Fruit fly (Drosophila melanogaster) whole organism, embryonic: Measurements from ENCODE around the gene Bmcp.

ENCODE experiments used
- CG4707 ChIP-seq: fragments of 200-800 bp; sonication (Bioruptor generic); optimal IDR thresholded peaks from 2 replicates; lab custom pipeline; 2018; ENCODE audit warnings: missing biosample characterization, mild to moderate bottlenecking, missing genetic modification characterization, moderate library complexity
- CG5245 ChIP-seq: fragments of 200-800 bp; sonication (Bioruptor generic); optimal IDR thresholded peaks from 3 replicates; lab custom pipeline; 2016; ENCODE audit warnings: missing biosample characterization, missing genetic modification characterization
- CG5953 ChIP-seq: fragments of 200-800 bp; sonication (Bioruptor generic); IDR thresholded peaks from 2 replicates; pipeline ENCODE4 v1.3.6; 2022; ENCODE audit warnings: missing biosample characterization, missing genetic modification characterization
- CHES-1-like ChIP-seq: fragments of 200-800 bp; sonication (Bioruptor generic); optimal IDR thresholded peaks from 2 replicates; lab custom pipeline; 2016; ENCODE audit warnings: missing biosample characterization, missing genetic modification characterization
- Hmx ChIP-seq: fragments of 200-800 bp; sonication (Bioruptor generic); optimal IDR thresholded peaks from 2 replicates; lab custom pipeline; 2016; ENCODE audit warnings: missing biosample characterization, missing genetic modification characterization
- Side ChIP-seq: fragments of 200-800 bp; sonication (Bioruptor generic); optimal IDR thresholded peaks from 2 replicates; lab custom pipeline; 2016; ENCODE audit warnings: missing biosample characterization, missing genetic modification characterization
- aop ChIP-seq: fragments of 200-800 bp; sonication (Bioruptor generic); IDR thresholded peaks from 2 replicates; pipeline ENCODE4 v1.3.6; 2022; ENCODE audit warnings: missing biosample characterization, missing genetic modification characterization
- dan ChIP-seq: fragments of 200-800 bp; sonication (Bioruptor generic); IDR thresholded peaks from 2 replicates; pipeline ENCODE4 v1.3.6; 2022; ENCODE audit warnings: missing biosample characterization, missing genetic modification characterization
- gsb ChIP-seq: fragments of 200-800 bp; sonication (Bioruptor generic); IDR thresholded peaks from 2 replicates; pipeline ENCODE4 v1.3.6; 2022; ENCODE audit warnings: missing biosample characterization, missing genetic modification characterization
- nom ChIP-seq: fragments of 200-800 bp; sonication (Bioruptor generic); optimal IDR thresholded peaks from 2 replicates; lab custom pipeline; 2017; ENCODE audit warnings: missing biosample characterization, missing genetic modification characterization, mild to moderate bottlenecking, moderate library complexity, missing genetic modification reagents
- pan ChIP-seq, 4 experiments: fragments of >200 bp in 3 of 4; fragments of 200-800 bp in 1 of 4; sonication (Bioruptor generic) in 1 of 4; optimal IDR thresholded peaks in 3 of 4; IDR thresholded peaks in 1 of 4; 2 replicates each; pipeline versions ENCODE4 v1.3.6 to Lab custom; 2017 to 2022; ENCODE audit warnings: missing biosample characterization in 2 of 4, missing genetic modification characterization in 2 of 4, mixed read lengths in 1 of 4
- pb ChIP-seq: fragments of 200-800 bp; sonication (Bioruptor generic); optimal IDR thresholded peaks from 3 replicates; lab custom pipeline; 2016; ENCODE audit warnings: missing biosample characterization, missing genetic modification characterization
- toy ChIP-seq: fragments of 200-800 bp; sonication (Bioruptor generic); IDR thresholded peaks from 2 replicates; pipeline ENCODE4 v1.3.6; 2022; ENCODE audit warnings: missing biosample characterization, missing genetic modification characterization
- zen ChIP-seq: fragments of 200-800 bp; sonication (Bioruptor generic); optimal IDR thresholded peaks from 3 replicates; lab custom pipeline; 2018; ENCODE audit warnings: missing biosample characterization, mild to moderate bottlenecking, missing genetic modification characterization, moderate library complexity

DNA sequence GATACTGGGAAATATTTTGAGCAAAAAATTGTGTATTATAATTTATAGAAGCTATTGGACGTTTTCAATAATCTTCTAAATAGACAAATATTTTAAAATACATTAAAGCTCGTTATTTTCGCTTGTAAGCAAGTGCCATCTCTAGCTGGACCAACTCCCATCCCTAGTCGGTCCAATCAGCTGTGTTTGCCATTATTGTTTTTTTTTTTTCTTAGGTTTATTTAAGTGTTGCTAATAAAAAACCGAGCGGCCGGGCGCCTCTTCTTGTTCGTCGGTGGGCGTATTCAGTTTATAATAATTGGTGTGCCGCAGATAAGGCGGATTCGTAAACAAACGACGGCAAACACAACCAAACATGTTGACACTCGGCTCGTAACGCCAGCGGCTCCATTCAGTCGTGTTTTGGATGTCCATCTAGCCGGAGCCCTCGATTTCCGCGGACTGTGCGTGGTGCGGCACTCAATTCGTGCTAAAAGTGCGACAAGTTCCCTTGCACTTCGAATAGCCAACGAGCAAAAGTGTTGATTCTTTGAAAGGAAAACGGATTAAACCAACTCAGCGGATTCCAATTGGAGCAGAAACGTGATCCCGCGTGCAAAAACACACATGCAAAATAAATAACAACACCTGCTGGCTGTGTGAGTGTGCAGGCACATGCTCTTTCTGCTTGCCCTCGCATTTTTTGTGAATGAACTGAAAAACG lies 36.8 kb upstream of the Bmcp start, which contains the start of gene Sugb:
- TF ChIP-seq pan (optimal IDR thresholded peaks at IDR 0.05; lab: Kevin White, UChicago) (no peak), pan (GFP tag; optimal IDR thresholded peaks at IDR 0.05 in 1 of 2, IDR thresholded peaks at IDR 0.05 in 1 of 2) (peak in 1 of 2 experiments; percentile 53), aop (GFP tag; lab: Robert Waterston, UW) (no peak), nom (GFP tag; lab: Kevin White, UChicago) (peak; percentile 58), Hmx (GFP tag; lab: Kevin White, UChicago) (peak; percentile 27), CG5953 (GFP tag; lab: Robert Waterston, UW) (no peak), CG5245 (GFP tag; lab: Kevin White, UChicago) (peak; percentile 42), CHES-1-like (GFP tag; lab: Kevin White, UChicago) (peak; percentile 69), toy (GFP tag; lab: Robert Waterston, UW) (no peak), dan (GFP tag; lab: Robert Waterston, UW) (no peak), zen (tag; lab: Kevin White, UChicago) (no peak), pb (peak; percentile 47), Side (GFP tag; lab: Kevin White, UChicago) (peak; percentile 46), CG4707 (no peak), gsb (GFP tag; lab: Robert Waterston, UW) (peak; percentile 17; the same call in 1 of the 2 replicates)
